Fruit fly (Drosophila melanogaster) whole organism, prepupa: ENCODE data around the gene mab-21.

ENCODE experiments used
- Blimp-1 ChIP-seq: fragments of 200-800 bp; sonication (Bioruptor generic); optimal IDR thresholded peaks from 3 replicates; lab custom pipeline; 2017; ENCODE audit warnings: missing biosample characterization, missing genetic modification characterization, mild to moderate bottlenecking, moderate library complexity, missing genetic modification reagents
- CG10631 ChIP-seq: fragments of 200-800 bp; sonication (Bioruptor generic); optimal IDR thresholded peaks from 2 replicates; lab custom pipeline; 2016; ENCODE audit warnings: missing biosample characterization, missing genetic modification characterization
- CG10669 ChIP-seq: fragments of 200-800 bp; sonication (Bioruptor generic); optimal IDR thresholded peaks from 3 replicates; lab custom pipeline; 2018; ENCODE audit warnings: missing biosample characterization, mild to moderate bottlenecking, missing genetic modification characterization, moderate library complexity
- CG11294 ChIP-seq: fragments of 200-800 bp; sonication (Bioruptor generic); IDR thresholded peaks from 2 replicates; pipeline ENCODE4 v1.3.6; 2022; ENCODE audit warnings: missing biosample characterization, missing genetic modification characterization
- CG11762 ChIP-seq: fragments of 200-800 bp; sonication (Bioruptor generic); optimal IDR thresholded peaks from 3 replicates; lab custom pipeline; 2016; ENCODE audit warnings: missing biosample characterization, missing genetic modification characterization; ENCODE audit not compliant: insufficient read depth
- CG15336 ChIP-seq: fragments of 200-800 bp; sonication (Bioruptor generic); IDR thresholded peaks from 2 replicates; pipeline ENCODE4 v1.3.6; 2022; ENCODE audit warnings: missing biosample characterization, missing genetic modification characterization
- CG1621 ChIP-seq: fragments of 200-800 bp; sonication (Bioruptor generic); optimal IDR thresholded peaks from 3 replicates; lab custom pipeline; 2018; ENCODE audit warnings: missing biosample characterization, mild to moderate bottlenecking, missing genetic modification characterization
- CG16779 ChIP-seq: fragments of 200-800 bp; sonication (Bioruptor generic); optimal IDR thresholded peaks from 3 replicates; lab custom pipeline; 2017; ENCODE audit warnings: missing biosample characterization, mild to moderate bottlenecking, missing genetic modification characterization
- CG3032 ChIP-seq: fragments of 200-800 bp; optimal IDR thresholded peaks from 2 replicates; lab custom pipeline; 2019; ENCODE audit warnings: missing biosample characterization, mild to moderate bottlenecking, missing genetic modification characterization, moderate library complexity
- CG31627 ChIP-seq: fragments of 200-800 bp; sonication (Bioruptor generic); optimal IDR thresholded peaks from 3 replicates; lab custom pipeline; 2016; ENCODE audit warnings: missing biosample characterization, missing genetic modification characterization
- CG32006 ChIP-seq: fragments of 200-800 bp; sonication (Bioruptor generic); optimal IDR thresholded peaks from 3 replicates; lab custom pipeline; 2017; ENCODE audit warnings: missing biosample characterization, mild to moderate bottlenecking, missing genetic modification characterization
- CG34406 ChIP-seq: fragments of 200-800 bp; sonication (Bioruptor generic); optimal IDR thresholded peaks from 3 replicates; lab custom pipeline; 2016; ENCODE audit warnings: missing biosample characterization, missing genetic modification characterization
- CG3919 ChIP-seq: fragments of 200-800 bp; sonication (Bioruptor generic); optimal IDR thresholded peaks from 3 replicates; lab custom pipeline; 2016; ENCODE audit warnings: missing biosample characterization, missing genetic modification characterization
- CG4318 ChIP-seq: fragments of 200-800 bp; sonication (Bioruptor generic); optimal IDR thresholded peaks from 3 replicates; lab custom pipeline; 2017; ENCODE audit warnings: missing biosample characterization, mild to moderate bottlenecking, missing genetic modification characterization
- CG6163 ChIP-seq: fragments of 200-800 bp; sonication (Bioruptor generic); IDR thresholded peaks from 3 replicates; pipeline ENCODE4 v1.3.6; 2022; ENCODE audit warnings: missing biosample characterization, missing genetic modification characterization
- CG6276 ChIP-seq: fragments of 200-800 bp; sonication (Bioruptor generic); optimal IDR thresholded peaks from 2 replicates; lab custom pipeline; 2017; ENCODE audit warnings: missing biosample characterization, mild to moderate bottlenecking, missing genetic modification characterization
- CG6792 ChIP-seq: fragments of 200-800 bp; sonication (Bioruptor generic); optimal IDR thresholded peaks from 3 replicates; lab custom pipeline; 2016; ENCODE audit warnings: missing biosample characterization, missing genetic modification characterization
- CG8119 ChIP-seq: fragments of 200-800 bp; sonication (Bioruptor generic); IDR thresholded peaks from 3 replicates; pipeline ENCODE4 v1.3.6; 2022; ENCODE audit warnings: missing biosample characterization, missing genetic modification characterization
- CG8632 ChIP-seq: fragments of 200-800 bp; sonication (Bioruptor generic); optimal IDR thresholded peaks from 3 replicates; lab custom pipeline; 2016; ENCODE audit warnings: missing biosample characterization, missing genetic modification characterization
- CG9139 ChIP-seq: fragments of 200-800 bp; sonication (Bioruptor generic); optimal IDR thresholded peaks from 3 replicates; lab custom pipeline; 2017; ENCODE audit warnings: missing biosample characterization, mild to moderate bottlenecking, missing genetic modification characterization
- Eip75B ChIP-seq: fragments of 200-800 bp; sonication (Bioruptor generic); optimal IDR thresholded peaks from 3 replicates; lab custom pipeline; 2016; ENCODE audit warnings: missing biosample characterization, missing genetic modification characterization
- Eip78C ChIP-seq: fragments of 200-800 bp; sonication (Bioruptor generic); peaks from one replicate; lab custom pipeline; 2016; ENCODE audit warnings: missing biosample characterization, missing genetic modification characterization
- Eip93F ChIP-seq: fragments of 200-800 bp; sonication (Bioruptor generic); optimal IDR thresholded peaks from 2 replicates; lab custom pipeline; 2016; ENCODE audit warnings: missing biosample characterization, mild to moderate bottlenecking, missing genetic modification characterization
- Ets21C ChIP-seq: fragments of 200-800 bp; sonication (Bioruptor generic); optimal IDR thresholded peaks from 3 replicates; lab custom pipeline; 2016; ENCODE audit warnings: missing biosample characterization, missing genetic modification characterization
- Ets96B ChIP-seq: fragments of 200-800 bp; optimal IDR thresholded peaks from 2 replicates; lab custom pipeline; 2019; ENCODE audit warnings: missing biosample characterization, mild to moderate bottlenecking, missing genetic modification characterization, moderate library complexity
- Gug ChIP-seq: fragments of 200-800 bp; sonication (Bioruptor generic); IDR thresholded peaks from 2 replicates; pipeline ENCODE4 v1.3.6; 2022; ENCODE audit warnings: missing biosample characterization, missing genetic modification characterization
- Hr4 ChIP-seq: fragments of 200-800 bp; sonication (Bioruptor generic); optimal IDR thresholded peaks from 3 replicates; lab custom pipeline; 2016; ENCODE audit warnings: missing biosample characterization, missing genetic modification characterization
- OdsH ChIP-seq: fragments of 200-800 bp; sonication (Bioruptor generic); optimal IDR thresholded peaks from 3 replicates; lab custom pipeline; 2016; ENCODE audit warnings: missing biosample characterization, missing genetic modification characterization
- Smox ChIP-seq: fragments of 200-800 bp; sonication (Bioruptor generic); optimal IDR thresholded peaks from 3 replicates; lab custom pipeline; 2016; ENCODE audit warnings: missing biosample characterization, missing genetic modification characterization
- Sox102F ChIP-seq: fragments of 200-800 bp; sonication (Bioruptor generic); optimal IDR thresholded peaks from 2 replicates; lab custom pipeline; 2016; ENCODE audit warnings: missing biosample characterization, mild to moderate bottlenecking, missing genetic modification characterization
- Sox14 ChIP-seq: fragments of 200-800 bp; sonication (Bioruptor generic); optimal IDR thresholded peaks from 3 replicates; lab custom pipeline; 2016; ENCODE audit warnings: missing biosample characterization, missing genetic modification characterization
- Sox15 ChIP-seq: fragments of 200-800 bp; sonication (Bioruptor generic); optimal IDR thresholded peaks from 3 replicates; lab custom pipeline; 2016; ENCODE audit warnings: missing biosample characterization, missing genetic modification characterization
- achi ChIP-seq: fragments of 200-800 bp; sonication (Bioruptor generic); optimal IDR thresholded peaks from 3 replicates; lab custom pipeline; 2016; ENCODE audit warnings: missing biosample characterization, missing genetic modification characterization
- acj6 ChIP-seq: fragments of 200-800 bp; sonication (Bioruptor generic); optimal IDR thresholded peaks from 3 replicates; lab custom pipeline; 2016; ENCODE audit warnings: missing biosample characterization, missing genetic modification characterization
- cyc ChIP-seq: fragments of 200-800 bp; sonication (Bioruptor generic); optimal IDR thresholded peaks from 3 replicates; lab custom pipeline; 2016; ENCODE audit warnings: missing biosample characterization, missing genetic modification characterization
- dac ChIP-seq: fragments of 200-800 bp; sonication (Bioruptor generic); optimal IDR thresholded peaks from 2 replicates; lab custom pipeline; 2017; ENCODE audit warnings: missing biosample characterization, mild to moderate bottlenecking, missing genetic modification characterization
- dsx ChIP-seq: fragments of 200-800 bp; optimal IDR thresholded peaks from 3 replicates; lab custom pipeline; 2019; ENCODE audit warnings: missing biosample characterization, mild to moderate bottlenecking, missing genetic modification characterization, moderate library complexity; ENCODE audit not compliant: poor library complexity, severe bottlenecking
- eg ChIP-seq: fragments of 200-800 bp; sonication (Bioruptor generic); IDR thresholded peaks from 3 replicates; pipeline ENCODE4 v1.3.6; 2022; ENCODE audit warnings: missing biosample characterization, missing genetic modification characterization
- fd59A ChIP-seq: fragments of 200-800 bp; sonication (Bioruptor generic); optimal IDR thresholded peaks from 2 replicates; lab custom pipeline; 2017; ENCODE audit warnings: missing biosample characterization, mild to moderate bottlenecking, missing genetic modification characterization, missing genetic modification reagents
- fkh ChIP-seq: fragments of 200-800 bp; sonication (Bioruptor generic); optimal IDR thresholded peaks from 3 replicates; lab custom pipeline; 2017; ENCODE audit warnings: missing biosample characterization, mild to moderate bottlenecking, missing genetic modification characterization, moderate library complexity
- lz ChIP-seq: fragments of 200-800 bp; sonication (Bioruptor generic); optimal IDR thresholded peaks from 3 replicates; lab custom pipeline; 2016; ENCODE audit warnings: missing biosample characterization, missing genetic modification characterization
- net ChIP-seq: fragments of 200-800 bp; sonication (Bioruptor generic); optimal IDR thresholded peaks from 3 replicates; lab custom pipeline; 2016; ENCODE audit warnings: missing biosample characterization, missing genetic modification characterization
- pdm3 ChIP-seq: fragments of 200-800 bp; sonication (Bioruptor generic); optimal IDR thresholded peaks from 3 replicates; lab custom pipeline; 2016; ENCODE audit warnings: missing biosample characterization, missing genetic modification characterization
- salr ChIP-seq, 2 experiments: fragments of 200-800 bp; sonication (Bioruptor generic); optimal IDR thresholded peaks; 3 replicates each; lab custom pipeline; 2016 to 2018; ENCODE audit warnings: missing biosample characterization in 2 of 2, missing genetic modification characterization in 2 of 2, mild to moderate bottlenecking in 1 of 2
- spab ChIP-seq: fragments of 200-800 bp; sonication (Bioruptor generic); optimal IDR thresholded peaks from 2 replicates; lab custom pipeline; 2017; ENCODE audit warnings: missing biosample characterization, mild to moderate bottlenecking, missing genetic modification characterization, missing genetic modification reagents
- ss ChIP-seq, 2 experiments: fragments of 200-800 bp; sonication (Bioruptor generic); optimal IDR thresholded peaks; 2 replicates in 1 of 2; 3 replicates in 1 of 2; lab custom pipeline; 2017 to 2018; ENCODE audit warnings: mild to moderate bottlenecking in 2 of 2, missing biosample characterization in 2 of 2, missing genetic modification characterization in 2 of 2, moderate library complexity in 1 of 2
- svp ChIP-seq: fragments of 200-800 bp; sonication (Bioruptor generic); peaks from one replicate; lab custom pipeline; 2016; ENCODE audit warnings: missing biosample characterization, missing genetic modification characterization
- topi ChIP-seq: fragments of 200-800 bp; sonication (Bioruptor generic); optimal IDR thresholded peaks from 3 replicates; lab custom pipeline; 2016; ENCODE audit warnings: missing biosample characterization, missing genetic modification characterization

The mab-21 gene

DNA sequence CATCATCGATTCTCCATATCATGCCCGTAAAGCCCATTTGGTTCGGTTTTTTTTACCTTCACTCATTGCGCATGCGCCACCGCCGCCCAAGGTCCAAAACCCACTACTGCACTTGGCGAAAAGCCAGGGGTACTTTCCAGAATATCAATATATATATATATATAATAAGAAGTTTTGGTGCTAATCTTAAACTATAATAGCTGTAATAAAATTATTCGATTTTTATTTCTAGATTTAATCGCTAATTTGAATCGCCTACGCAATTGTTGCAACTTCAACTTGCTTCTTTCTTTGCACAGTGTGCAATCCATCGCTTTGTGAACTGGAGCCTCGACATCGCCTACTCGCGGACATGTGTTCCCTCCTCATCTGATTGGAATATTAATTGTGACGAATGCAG, 9.2 kb downstream of the mab-21 start (continued):
- no peak for TF ChIP-seq Smox (GFP tag; lab: Kevin White, UChicago)
- peak in 1 of 2 experiments; percentile 51 for TF ChIP-seq ss (GFP tag; optimal IDR thresholded peaks at IDR 0.05; lab: Kevin White, UChicago)
- TF ChIP-seq CG15336 (GFP tag; lab: Robert Waterston, UW) = peak; percentile 41; the same call in 1 of the 2 replicates
- TF ChIP-seq CG34406 (GFP tag; lab: Kevin White, UChicago) = peak; percentile 37

dm6 chrX:6000747-6001426, 12.1 kb downstream of the mab-21 start, which contains the start of gene CG4766:
Gene CG4766 (minus strand): TSS chrX:6000797.
- TF ChIP-seq CG10631 (GFP tag; lab: Kevin White, UChicago) (peak; percentile 86), CG3032 (tag; lab: Kevin White, UChicago) (peak; percentile 83), CG1621 (tag; lab: Kevin White, UChicago) (peak; percentile 61), dsx (GFP tag; lab: Kevin White, UChicago) (peak; percentile 56), Eip75B (GFP tag; lab: Kevin White, UChicago) (peak; percentile 93), achi (GFP tag; lab: Kevin White, UChicago) (peak; percentile 82), CG11294 (GFP tag; lab: Robert Waterston, UW) (peak; percentile 61; the same call in 1 of the 2 replicates), CG6276 (peak; percentile 70), CG11762 (GFP tag; lab: Kevin White, UChicago) (peak; percentile 83), Ets96B (tag; lab: Kevin White, UChicago) (peak; percentile 88), Sox102F (peak; percentile 83), Gug (GFP tag; lab: Robert Waterston, UW) (peak; percentile 73), topi (peak; percentile 88), OdsH (GFP tag; lab: Kevin White, UChicago) (peak; percentile 86), CG9139 (GFP tag; lab: Kevin White, UChicago) (peak; percentile 28), spab (GFP tag; lab: Kevin White, UChicago) (peak; percentile 73), pdm3 (GFP tag; lab: Kevin White, UChicago) (peak; percentile 85), CG10669 (GFP tag; lab: Kevin White, UChicago) (peak; percentile 82), Blimp-1 (GFP tag; lab: Kevin White, UChicago) (peak; percentile 55), Eip93F (GFP tag; lab: Kevin White, UChicago) (peak; percentile 23), acj6 (GFP tag; lab: Kevin White, UChicago) (peak; percentile 86), Eip78C (peak; percentile 97), CG8632 (GFP tag; lab: Kevin White, UChicago) (peak; percentile 77), CG8119 (GFP tag; lab: Robert Waterston, UW) (peak; percentile 92), CG4318 (GFP tag; lab: Kevin White, UChicago) (peak; percentile 66), cyc (GFP tag; lab: Kevin White, UChicago) (peak; percentile 82), dac (GFP tag; lab: Kevin White, UChicago) (peak; percentile 53), fd59A (GFP tag; lab: Kevin White, UChicago) (peak; percentile 82), ss (GFP tag; optimal IDR thresholded peaks at IDR 0.05; lab: Kevin White, UChicago) (peak; percentile 56 to 81), lz (GFP tag; lab: Kevin White, UChicago) (peak; percentile 90), CG6792 (GFP tag; lab: Kevin White, UChicago) (peak; percentile 87), Hr4 (GFP tag; lab: Kevin White, UChicago) (peak; percentile 88), CG6163 (GFP tag; lab: Robert Waterston, UW) (peak; percentile 84; the same call in 2 of the 3 replicates), salr (GFP tag; optimal IDR thresholded peaks at IDR 0.05; lab: Kevin White, UChicago) (peak; percentile 42 to 83), svp (peak; percentile 94), Sox15 (GFP tag; lab: Kevin White, UChicago) (peak; percentile 69), CG31627 (GFP tag; lab: Kevin White, UChicago) (peak; percentile 83), Sox14 (peak; percentile 83), CG32006 (GFP tag; lab: Kevin White, UChicago) (peak; percentile 89), net (peak; percentile 83), Ets21C (GFP tag; lab: Kevin White, UChicago) (peak; percentile 77), fkh (GFP tag; lab: Kevin White, UChicago) (peak; percentile 85), CG16779 (tag; lab: Kevin White, UChicago) (peak; percentile 66), CG3919 (GFP tag; lab: Kevin White, UChicago) (peak; percentile 83), eg (GFP tag; lab: Robert Waterston, UW) (peak; percentile 78)
